Worm (Caenorhabditis elegans) whole organism, L4/young adult: Measurements from ENCODE around the gene Y56A3A.31.

Experiments used
- W03F9.2 ChIP-seq: fragments of 150-350 bp; optimal IDR thresholded peaks from 2 replicates; lab custom pipeline; 2014; ENCODE audit warnings: missing biosample characterization, missing genetic modification characterization
- dao-5 ChIP-seq: sonication (generic microtip); optimal IDR thresholded peaks from 2 replicates; lab custom pipeline; 2016; ENCODE audit warnings: missing genotype, missing genetic modification characterization, moderate library complexity, missing compliant biosample characterization
- him-1 ChIP-seq: sonication (generic microtip); optimal IDR thresholded peaks from 2 replicates; lab custom pipeline; 2016; ENCODE audit warnings: missing genotype, missing genetic modification reagents, missing genetic modification characterization, missing compliant biosample characterization

DNA sequence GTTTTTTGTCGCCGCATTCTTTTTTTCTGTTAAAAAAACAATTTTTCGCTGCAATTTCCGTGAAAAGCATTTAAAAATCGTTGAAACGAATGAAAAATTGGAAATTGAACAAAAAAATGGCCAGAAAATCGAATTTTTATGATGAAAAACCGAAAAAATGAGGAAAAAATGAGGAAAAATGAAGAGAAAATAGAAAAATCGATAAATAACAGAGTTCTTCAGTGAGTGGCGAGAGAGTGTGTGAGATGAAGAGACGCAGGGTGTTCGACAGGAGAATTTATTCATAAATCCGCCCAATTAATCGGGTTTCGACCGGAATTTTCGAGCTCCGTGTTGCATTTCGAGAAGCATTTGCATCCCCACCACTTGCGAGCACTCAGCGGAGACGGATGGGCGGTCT is 2.9 kb upstream of the Y56A3A.31 start, which contains the start of gene Y56A3A.28:
- no peak for TF ChIP-seq dao-5 (tag; lab: Kevin White, UChicago)
- no peak for TF ChIP-seq him-1
- no peak for TF ChIP-seq W03F9.2 (tag; lab: Kevin White, UChicago)
